Worm (Caenorhabditis elegans) whole organism, mixed stage, embryonic: ENCODE measurements around the gene fsn-1.

Experiments used
- blmp-1 ChIP-seq: fragments of 150-350 bp; optimal IDR thresholded peaks from 2 replicates; lab custom pipeline; 2014; ENCODE audit warnings: missing biosample characterization, missing genetic modification characterization
- ceh-39 ChIP-seq: fragments of 150-350 bp; optimal IDR thresholded peaks from 2 replicates; lab custom pipeline; 2014; ENCODE audit warnings: missing biosample characterization, missing genetic modification characterization
- ceh-43 ChIP-seq: fragments of 200-800 bp; sonication (Bioruptor generic); optimal IDR thresholded peaks from 2 replicates; lab custom pipeline; 2018; ENCODE audit warnings: mild to moderate bottlenecking, missing genetic modification characterization, moderate library complexity, missing compliant biosample characterization
- ceh-83 ChIP-seq: fragments of 200-800 bp; sonication (Bioruptor generic); optimal IDR thresholded peaks from 2 replicates; lab custom pipeline; 2018; ENCODE audit warnings: mild to moderate bottlenecking, missing genetic modification characterization, missing compliant biosample characterization
- ces-1 ChIP-seq: fragments of 150-350 bp; optimal IDR thresholded peaks from 2 replicates; lab custom pipeline; 2014; ENCODE audit warnings: missing biosample characterization, missing genetic modification reagents, missing genetic modification characterization
- cnd-1 ChIP-seq: fragments of 200-800 bp; sonication (Bioruptor generic); optimal IDR thresholded peaks from 2 replicates; lab custom pipeline; 2018; ENCODE audit warnings: mild to moderate bottlenecking, missing genetic modification characterization, missing compliant biosample characterization
- drap-1 ChIP-seq: fragments of 200-800 bp; sonication (Bioruptor generic); optimal IDR thresholded peaks from 3 replicates; lab custom pipeline; 2018; ENCODE audit warnings: mild to moderate bottlenecking, missing genetic modification characterization, missing compliant biosample characterization
- elt-1 ChIP-seq: sonication (generic microtip); optimal IDR thresholded peaks from 2 replicates; lab custom pipeline; 2017; ENCODE audit warnings: missing genetic modification characterization, mild to moderate bottlenecking, missing compliant biosample characterization, antibody characterized with exemption, moderate library complexity, borderline replicate concordance; ENCODE audit not compliant: insufficient read depth
- flh-1 ChIP-seq: fragments of 200-800 bp; sonication (Bioruptor generic); optimal IDR thresholded peaks from 2 replicates; lab custom pipeline; 2018; ENCODE audit warnings: mild to moderate bottlenecking, missing genetic modification characterization, moderate library complexity, missing compliant biosample characterization
- ham-2 ChIP-seq: fragments of 200-800 bp; sonication (Bioruptor generic); optimal IDR thresholded peaks from 2 replicates; lab custom pipeline; 2018; ENCODE audit warnings: mild to moderate bottlenecking, missing genetic modification characterization, missing compliant biosample characterization
- hlh-1 ChIP-seq: fragments of 150-350 bp; optimal IDR thresholded peaks from 2 replicates; lab custom pipeline; 2014; ENCODE audit warnings: missing biosample characterization, missing genetic modification reagents, missing genetic modification characterization
- lin-32 ChIP-seq: fragments of 200-800 bp; sonication (Bioruptor generic); optimal IDR thresholded peaks from 2 replicates; lab custom pipeline; 2018; ENCODE audit warnings: mild to moderate bottlenecking, missing genetic modification characterization, missing compliant biosample characterization
- lsy-2 ChIP-seq: fragments of 150-350 bp; optimal IDR thresholded peaks from 2 replicates; lab custom pipeline; 2014; ENCODE audit warnings: missing biosample characterization, missing genetic modification characterization
- mab-5 ChIP-seq: fragments of 150-350 bp; optimal IDR thresholded peaks from 2 replicates; lab custom pipeline; 2014; ENCODE audit warnings: missing biosample characterization, missing genetic modification characterization
- mep-1 ChIP-seq: fragments of 150-350 bp; optimal IDR thresholded peaks from 2 replicates; lab custom pipeline; 2017; ENCODE audit warnings: missing biosample characterization, missing genetic modification reagents, missing genetic modification characterization, inconsistent platforms
- mls-2 ChIP-seq: sonication (generic microtip); optimal IDR thresholded peaks from 2 replicates; lab custom pipeline; 2016; ENCODE audit warnings: mild to moderate bottlenecking, missing genetic modification characterization, moderate library complexity, missing compliant biosample characterization
- nhr-12 ChIP-seq: fragments of 150-350 bp; optimal IDR thresholded peaks from 2 replicates; lab custom pipeline; 2014; ENCODE audit warnings: missing biosample characterization, missing genetic modification characterization
- nhr-237 ChIP-seq: fragments of 150-350 bp; optimal IDR thresholded peaks from 2 replicates; lab custom pipeline; 2014; ENCODE audit warnings: missing biosample characterization, missing genetic modification characterization
- nhr-28 ChIP-seq: fragments of 150-350 bp; optimal IDR thresholded peaks from 2 replicates; lab custom pipeline; 2014; ENCODE audit warnings: missing biosample characterization, missing genetic modification characterization
- nhr-76 ChIP-seq: sonication (generic microtip); optimal IDR thresholded peaks from 2 replicates; lab custom pipeline; 2017; ENCODE audit warnings: missing biosample characterization, missing genetic modification characterization
- pha-4 ChIP-seq: fragments of 150-350 bp; optimal IDR thresholded peaks from 2 replicates; lab custom pipeline; 2018; ENCODE audit warnings: missing biosample characterization, missing genetic modification reagents, missing genetic modification characterization
- snpc-4 ChIP-seq: fragments of 150-350 bp; optimal IDR thresholded peaks from 2 replicates; lab custom pipeline; 2014; ENCODE audit warnings: missing biosample characterization, missing genetic modification characterization
- sptf-1 ChIP-seq: sonication (generic microtip); optimal IDR thresholded peaks from 2 replicates; lab custom pipeline; 2017; ENCODE audit warnings: mild to moderate bottlenecking, missing genetic modification characterization, moderate library complexity, missing compliant biosample characterization
- tbx-8 ChIP-seq: fragments of 200-800 bp; sonication (Bioruptor generic); optimal IDR thresholded peaks from 2 replicates; lab custom pipeline; 2018; ENCODE audit warnings: mild to moderate bottlenecking, missing genetic modification characterization, moderate library complexity, missing compliant biosample characterization
- unc-120 ChIP-seq: sonication (generic microtip); optimal IDR thresholded peaks from 2 replicates; lab custom pipeline; 2017; ENCODE audit warnings: missing genetic modification characterization, missing compliant biosample characterization; ENCODE audit not compliant: poor library complexity, severe bottlenecking
- unc-39 ChIP-seq: fragments of 150-350 bp; optimal IDR thresholded peaks from 2 replicates; lab custom pipeline; 2014; ENCODE audit warnings: missing biosample characterization, missing genetic modification characterization
- unc-62 ChIP-seq: fragments of 150-350 bp; optimal IDR thresholded peaks from 2 replicates; lab custom pipeline; 2014; ENCODE audit warnings: missing biosample characterization, missing genetic modification reagents, missing genetic modification characterization
- zip-8 ChIP-seq: fragments of 150-350 bp; optimal IDR thresholded peaks from 2 replicates; lab custom pipeline; 2014; ENCODE audit warnings: missing biosample characterization, missing genetic modification characterization
- ztf-11 ChIP-seq: fragments of 150-350 bp; optimal IDR thresholded peaks from 2 replicates; lab custom pipeline; 2014; ENCODE audit warnings: missing biosample characterization, missing genetic modification characterization

Gene fsn-1

ce11 chrIII:4909938-4910337 is 27.2 kb upstream of the fsn-1 start, which contains the start of gene F26F4.12:
TSS of gene F26F4.12 (minus strand) at chrIII:4910038.
- TF ChIP-seq flh-1 (GFP tag; lab: Kevin White, UChicago) = no peak
- TF ChIP-seq elt-1 (tag; lab: Kevin White, UChicago) = no peak
- TF ChIP-seq pha-4 (tag; lab: Kevin White, UChicago) = no peak
- no peak for TF ChIP-seq nhr-76 (tag; lab: Kevin White, UChicago)
- TF ChIP-seq snpc-4 (tag; lab: Kevin White, UChicago) = no peak
- no peak for TF ChIP-seq lsy-2 (tag; lab: Kevin White, UChicago)
- no peak for TF ChIP-seq unc-39 (tag; lab: Kevin White, UChicago)
- no peak for TF ChIP-seq mab-5 (tag; lab: Kevin White, UChicago)
- no peak for TF ChIP-seq zip-8 (tag; lab: Kevin White, UChicago)
- TF ChIP-seq cnd-1 (tag; lab: Kevin White, UChicago) = no peak
- no peak for TF ChIP-seq hlh-1 (tag; lab: Kevin White, UChicago)

DNA sequence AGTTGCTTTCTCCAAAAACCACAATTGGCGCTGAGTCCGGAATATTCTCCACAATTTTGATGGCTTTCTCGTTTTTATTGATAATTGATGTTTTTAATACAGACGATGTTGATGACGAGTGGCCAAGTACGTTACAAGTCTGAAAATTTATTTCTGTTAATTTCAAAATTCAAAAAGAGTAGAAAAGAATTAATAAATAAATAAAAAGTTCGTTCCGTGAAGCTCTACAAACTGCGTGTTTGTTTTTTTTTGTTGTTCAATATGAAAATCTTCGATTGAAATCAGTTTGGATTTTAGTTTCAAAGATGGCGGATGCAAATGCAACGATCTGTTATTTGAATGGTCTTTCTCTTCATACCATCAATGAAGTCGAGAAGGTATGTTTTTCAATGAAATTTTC is 26.2 kb upstream of the fsn-1 start, which contains the start of gene F26F4.2:
Gene F26F4.2 (plus strand): TSS at position 301 of the 400 bp plus-strand sequence.
- TF ChIP-seq mep-1 (tag; lab: Kevin White, UChicago) = no peak
- TF ChIP-seq pha-4 (tag; lab: Kevin White, UChicago) = no peak
- no peak for TF ChIP-seq nhr-237 (tag; lab: Kevin White, UChicago)
- no peak for TF ChIP-seq ceh-43 (GFP tag; lab: Kevin White, UChicago)
- TF ChIP-seq tbx-8 = no peak
- TF ChIP-seq lsy-2 (tag; lab: Kevin White, UChicago) = no peak
- no peak for TF ChIP-seq flh-1 (GFP tag; lab: Kevin White, UChicago)

ce11 chrIII:4912317-4912716 is 24.8 kb upstream of the fsn-1 start, which contains the start of the genes F26F4.9 and cee-1:
TSS of gene F26F4.9 (minus strand) at chrIII:4912521.
TSS of gene cee-1 (plus strand) at chrIII:4912699.
- TF ChIP-seq ces-1 = peak; percentile 37
- peak; percentile 17 for TF ChIP-seq sptf-1 (tag; lab: Kevin White, UChicago)
- TF ChIP-seq unc-62 (GFP tag; lab: Kevin White, UChicago) = no peak

DNA sequence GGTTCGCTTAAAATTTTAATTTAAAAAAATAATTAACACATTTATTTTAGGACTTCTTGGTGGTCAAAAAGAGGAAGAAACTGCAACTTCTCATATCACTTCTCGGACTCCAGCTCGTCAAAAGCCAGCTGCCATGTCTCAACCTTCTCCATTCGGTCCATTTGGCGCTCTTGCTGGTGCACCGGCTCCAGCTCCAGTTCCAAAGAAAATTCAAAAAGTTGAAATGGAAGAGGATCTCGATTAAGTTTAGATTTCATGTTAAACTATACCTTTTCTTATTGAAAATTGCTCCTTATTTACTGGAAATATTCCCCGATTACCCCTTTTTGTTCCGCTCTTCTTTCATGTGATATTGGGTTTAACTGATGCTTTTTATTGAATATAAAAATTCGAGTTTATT is 23.4 kb upstream of the fsn-1 start:
- TF ChIP-seq ham-2 (GFP tag; lab: Kevin White, UChicago) (no peak), cnd-1 (tag; lab: Kevin White, UChicago) (no peak), ceh-43 (GFP tag; lab: Kevin White, UChicago) (no peak), tbx-8 (no peak), sptf-1 (tag; lab: Kevin White, UChicago) (no peak), mep-1 (tag; lab: Kevin White, UChicago) (no peak), mls-2 (tag; lab: Kevin White, UChicago) (no peak), unc-62 (GFP tag; lab: Kevin White, UChicago) (no peak), nhr-12 (tag; lab: Kevin White, UChicago) (no peak), ces-1 (no peak), blmp-1 (no peak), nhr-28 (tag; lab: Kevin White, UChicago) (no peak), nhr-76 (tag; lab: Kevin White, UChicago) (no peak), ztf-11 (no peak), mab-5 (tag; lab: Kevin White, UChicago) (no peak), drap-1 (GFP tag; lab: Kevin White, UChicago) (no peak), ceh-83 (GFP tag; lab: Kevin White, UChicago) (no peak), hlh-1 (tag; lab: Kevin White, UChicago) (no peak)

DNA sequence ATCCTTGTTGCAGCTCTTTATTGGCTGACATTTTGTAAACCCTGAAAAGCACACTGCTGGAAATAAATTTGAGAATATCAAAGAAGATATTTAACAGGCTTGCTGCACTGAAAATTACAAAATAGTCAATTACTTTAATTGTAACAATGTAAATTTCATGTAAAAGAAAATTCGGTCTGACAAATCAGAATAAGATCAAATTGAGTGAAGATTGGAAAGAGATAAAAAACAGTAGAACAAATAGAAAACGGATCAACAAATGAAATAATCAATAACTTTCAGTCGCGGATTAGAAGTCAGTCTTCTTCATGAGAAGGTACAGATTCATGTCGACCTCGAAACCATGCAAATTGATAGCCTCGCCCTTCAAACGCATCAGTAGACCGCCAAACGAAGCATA is 20.0 kb upstream of the fsn-1 start, which contains the start of gene rars-1:
Gene rars-1 (minus strand): TSS at position 101 of the 400 bp plus-strand sequence.
- TF ChIP-seq cnd-1 (tag; lab: Kevin White, UChicago) = no peak
- no peak for TF ChIP-seq unc-120 (tag; lab: Kevin White, UChicago)
- TF ChIP-seq snpc-4 (tag; lab: Kevin White, UChicago) = no peak
- no peak for TF ChIP-seq blmp-1
- no peak for TF ChIP-seq mep-1 (tag; lab: Kevin White, UChicago)
- no peak for TF ChIP-seq sptf-1 (tag; lab: Kevin White, UChicago)
- no peak for TF ChIP-seq lin-32
- no peak for TF ChIP-seq ztf-11
- TF ChIP-seq ceh-39 (tag; lab: Kevin White, UChicago) = no peak
- TF ChIP-seq mab-5 (tag; lab: Kevin White, UChicago) = no peak
- no peak for TF ChIP-seq unc-39 (tag; lab: Kevin White, UChicago)
- TF ChIP-seq tbx-8 = no peak
- no peak for TF ChIP-seq lsy-2 (tag; lab: Kevin White, UChicago)
